Worm (Caenorhabditis elegans): ENCODE results near the gene ceh-43.

DNA sequence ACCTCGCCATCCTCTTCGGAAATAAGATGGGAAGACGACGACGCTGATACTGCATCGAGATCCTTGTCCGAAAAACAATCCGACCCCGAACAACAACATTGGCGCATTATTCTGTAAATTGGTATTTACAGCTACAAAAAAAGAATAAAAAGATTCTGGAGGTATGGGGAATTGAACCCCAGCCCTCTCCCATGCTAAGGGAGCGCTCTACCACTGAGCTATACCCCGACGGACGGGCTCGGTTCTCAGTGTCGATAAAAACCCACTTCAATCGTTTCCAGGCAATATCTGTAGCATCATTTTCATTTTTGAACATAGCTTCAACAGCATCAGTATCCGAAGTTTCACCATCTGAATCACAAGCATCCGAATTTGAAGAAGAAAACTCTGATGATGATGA lies 20.9 kb downstream of the ceh-43 start:
- TF ChIP-seq unc-62 (GFP tag; optimal IDR thresholded peaks at IDR 0.05) (no peak), fkh-8 (tag; optimal IDR thresholded peaks at IDR 0.05) (no peak), jun-1 (tag; optimal IDR thresholded peaks at IDR 0.05) (no peak), aha-1 (tag; optimal IDR thresholded peaks at IDR 0.05) (no peak), lin-15B (tag; optimal IDR thresholded peaks at IDR 0.05) (no peak), mdl-1 (tag; optimal IDR thresholded peaks at IDR 0.05) (no peak), ama-1 (optimal IDR thresholded peaks at IDR 0.05) (no peak), nhr-28 (tag; optimal IDR thresholded peaks at IDR 0.05) (no peak), swsn-7 (tag; optimal IDR thresholded peaks at IDR 0.05) (no peak), ceh-8 (GFP tag; optimal IDR thresholded peaks at IDR 0.05) (no peak), nhr-77 (tag; optimal IDR thresholded peaks at IDR 0.05) (no peak), nhr-76 (tag; optimal IDR thresholded peaks at IDR 0.05) (no peak), unc-130 (tag; optimal IDR thresholded peaks at IDR 0.05) (no peak)
